Worm (Caenorhabditis elegans): ENCODE data around the gene tsp-17.

Gene tsp-17

DNA sequence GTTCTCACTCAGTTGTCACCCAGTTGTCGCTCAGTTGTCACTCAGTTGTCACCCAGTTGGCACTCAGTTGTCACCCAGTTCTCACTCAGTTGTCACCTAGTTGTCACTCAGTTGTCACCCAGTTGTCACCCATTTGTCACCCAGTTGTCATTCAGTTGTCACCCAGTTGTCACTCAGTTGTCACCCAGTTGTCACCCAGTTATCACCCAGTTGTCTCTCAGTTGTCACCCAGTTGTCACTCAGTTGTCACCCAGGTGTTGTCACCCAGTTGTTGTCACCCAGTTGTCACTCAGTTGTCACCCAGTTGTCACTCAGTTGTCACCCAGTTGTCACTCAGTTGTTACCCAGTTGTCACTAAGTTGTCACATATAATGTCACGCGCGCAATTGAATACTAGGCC lies 49.4 kb upstream of the tsp-17 start (continued):
- TF ChIP-seq lim-7 (GFP tag; IDR thresholded peaks at IDR 0.05) (peak; percentile 66), ZK546.5 (tag; optimal IDR thresholded peaks at IDR 0.05) (no peak), R02D3.7 (tag; optimal IDR thresholded peaks at IDR 0.05) (no peak), snpc-4 (tag; optimal IDR thresholded peaks at IDR 0.05) (no peak), F44E2.7 (GFP tag; IDR thresholded peaks at IDR 0.05) (no peak), nhr-41 (GFP tag; IDR thresholded peaks at IDR 0.05) (peak; percentile 53; the same call in 1 of the 2 replicates), dmd-6 (GFP tag; IDR thresholded peaks at IDR 0.05) (no peak), Y5F2A.4 (GFP tag; optimal IDR thresholded peaks at IDR 0.05) (no peak), daf-8 (GFP tag; IDR thresholded peaks at IDR 0.05) (no peak), nhr-76 (tag; optimal IDR thresholded peaks at IDR 0.05) (no peak), aly-2 (tag; optimal IDR thresholded peaks at IDR 0.05) (no peak), dmd-8 (GFP tag; IDR thresholded peaks at IDR 0.05) (0 out of 2 replicates have a peak, but pooled peaks have one; percentile 20), nhr-237 (tag; optimal IDR thresholded peaks at IDR 0.05) (no peak), lin-13 (GFP tag; optimal IDR thresholded peaks at IDR 0.05) (no peak), zfp-3 (GFP tag; conservative IDR thresholded peaks at IDR 0.05) (no peak), lsy-2 (tag; optimal IDR thresholded peaks at IDR 0.05) (no peak), tag-97 (GFP tag; IDR thresholded peaks at IDR 0.05) (peak; percentile 47; the same call in 1 of the 2 replicates), nhr-25 (tag; optimal IDR thresholded peaks at IDR 0.05; ENCODE audit: borderline replicate concordance, insufficient read depth) (no peak), hif-1 (tag; optimal IDR thresholded peaks at IDR 0.05) (no peak), Y48G9A.11 (GFP tag; IDR thresholded peaks at IDR 0.05) (peak; percentile 56), attf-4 (tag; optimal IDR thresholded peaks at IDR 0.05) (no peak), ceh-44 (GFP tag; IDR thresholded peaks at IDR 0.05) (peak; percentile 7; the same call in 1 of the 2 replicates), pqm-1 (tag; optimal IDR thresholded peaks at IDR 0.05) (no peak), jun-1 (tag; optimal IDR thresholded peaks at IDR 0.05) (no peak), nhr-102 (tag; optimal IDR thresholded peaks at IDR 0.05) (no peak), lin-15B (tag; optimal IDR thresholded peaks at IDR 0.05) (no peak), madf-5 (GFP tag; IDR thresholded peaks at IDR 0.05) (peak in 1 of 2 experiments; percentile 56; a peak in 1 of 4 replicates), F37D6.2 (tag; optimal IDR thresholded peaks at IDR 0.05) (no peak), duxl-1 (tag; optimal IDR thresholded peaks at IDR 0.05; ENCODE audit: poor library complexity) (no peak), saeg-2 (GFP tag; IDR thresholded peaks at IDR 0.05) (0 out of 2 replicates have a peak, but pooled peaks have one; percentile 37), nhr-10 (tag; optimal IDR thresholded peaks at IDR 0.05) (no peak), ceh-62 (tag; optimal IDR thresholded peaks at IDR 0.05) (no peak), lin-1 (GFP tag; IDR thresholded peaks at IDR 0.05) (no peak), mxl-3 (GFP tag; optimal IDR thresholded peaks at IDR 0.05) (no peak), Y105C5A.15 (GFP tag; IDR thresholded peaks at IDR 0.05) (no peak), zip-11 (GFP tag; IDR thresholded peaks at IDR 0.05) (no peak)

DNA sequence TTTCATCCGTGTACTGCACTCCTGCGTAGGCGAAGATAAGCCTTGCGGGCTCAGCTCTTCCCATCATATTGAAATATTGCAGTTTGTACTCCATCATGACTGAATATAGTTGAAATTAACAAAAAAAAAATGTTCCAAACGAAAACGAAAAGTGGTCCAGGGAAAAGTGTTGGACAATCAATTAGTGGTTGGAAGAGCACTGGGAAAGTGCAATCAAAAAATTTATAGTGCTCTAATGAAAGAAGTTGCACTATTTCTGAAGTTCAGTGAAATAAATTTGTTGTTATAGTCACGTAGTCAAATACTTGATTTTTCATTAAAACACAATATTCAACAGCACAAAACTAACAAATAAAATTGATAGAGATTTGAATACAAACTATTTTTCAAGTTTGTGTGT lies 47.3 kb upstream of the tsp-17 start, which contains the start of gene gst-11:
Gene gst-11 (minus strand): TSS at position 101 of the 400 bp plus-strand sequence.
- TF ChIP-seq unc-62 (GFP tag; optimal IDR thresholded peaks at IDR 0.05 in 1 of 2) (peak in 1 of 2 experiments; percentile 2), unc-62 (tag; optimal IDR thresholded peaks at IDR 0.05) (no peak), ama-1 (optimal IDR thresholded peaks at IDR 0.05) (no peak)

DNA sequence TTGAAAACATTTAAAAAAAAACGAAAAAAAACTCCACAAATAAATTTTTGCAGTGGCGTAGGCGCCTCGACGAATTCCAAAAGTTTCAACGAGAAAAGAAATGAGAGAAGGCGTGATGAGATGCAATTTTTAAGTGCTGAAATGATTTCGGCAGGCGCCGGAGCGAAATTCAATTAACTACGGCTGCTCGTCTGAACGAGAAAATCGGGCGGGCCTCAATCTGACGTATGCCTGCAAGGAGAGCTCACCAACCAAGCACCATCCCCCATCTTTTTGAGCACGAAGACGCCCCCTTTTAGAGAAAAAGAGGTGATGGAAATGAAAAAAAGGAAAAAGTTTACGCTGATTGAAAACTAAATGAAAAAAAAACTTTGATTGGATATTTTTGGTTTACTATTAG lies 46.2 kb upstream of the tsp-17 start:
- TF ChIP-seq ztf-11 (tag; optimal IDR thresholded peaks at IDR 0.05): no peak
- no peak for TF ChIP-seq F26F4.8 (GFP tag; conservative IDR thresholded peaks at IDR 0.05)
- TF ChIP-seq D1046.2 (GFP tag; IDR thresholded peaks at IDR 0.05): no peak
- TF ChIP-seq F37D6.2 (tag; optimal IDR thresholded peaks at IDR 0.05): no peak
- no peak for TF ChIP-seq fos-1 (tag; optimal IDR thresholded peaks at IDR 0.05)
- TF ChIP-seq lin-29 (GFP tag; IDR thresholded peaks at IDR 0.05): no peak
- TF ChIP-seq jun-1 (tag; optimal IDR thresholded peaks at IDR 0.05): no peak
- no peak for TF ChIP-seq skn-1 (tag; optimal IDR thresholded peaks at IDR 0.05)
- no peak for TF ChIP-seq nhr-237 (tag; optimal IDR thresholded peaks at IDR 0.05)
- no peak for TF ChIP-seq tra-1 (GFP tag; IDR thresholded peaks at IDR 0.05)
- TF ChIP-seq lin-38 (GFP tag; IDR thresholded peaks at IDR 0.05): no peak
- no peak for TF ChIP-seq T26A8.4 (GFP tag; IDR thresholded peaks at IDR 0.05)
